Fruit fly (Drosophila melanogaster) whole organism, larva: ENCODE results near the gene disco-r.

Experiments
- noc ChIP-seq: fragments of 200-800 bp; sonication (Bioruptor generic); optimal IDR thresholded peaks from 3 replicates; lab custom pipeline; 2019; ENCODE audit warnings: missing biosample characterization, mild to moderate bottlenecking, missing genetic modification characterization, moderate library complexity

Gene disco-r

dm6 chrX:16104056-16104737, 44.6 kb downstream of the disco-r start:
- TF ChIP-seq noc (tag; lab: Kevin White, UChicago) = no peak

DNA sequence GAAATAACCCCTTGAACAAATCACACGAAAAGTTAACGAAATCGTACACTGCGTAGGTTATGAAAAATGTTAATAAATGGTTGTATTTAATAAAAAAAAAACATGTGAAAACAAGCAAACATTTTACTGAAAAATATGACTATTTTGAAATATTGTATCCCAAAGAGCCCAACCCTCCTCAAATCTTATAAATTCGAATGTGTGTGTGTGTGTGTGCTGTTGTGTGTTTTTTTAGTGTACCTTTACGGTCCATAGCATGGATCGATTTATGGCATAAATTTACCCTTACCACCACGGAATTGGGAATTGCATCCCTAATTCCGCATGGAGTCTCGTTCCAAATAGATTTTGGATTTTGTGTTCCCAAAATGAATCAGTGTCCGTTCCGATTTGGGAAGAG, 45.3 kb downstream of the disco-r start:
- no peak for TF ChIP-seq noc (tag; lab: Kevin White, UChicago)

DNA sequence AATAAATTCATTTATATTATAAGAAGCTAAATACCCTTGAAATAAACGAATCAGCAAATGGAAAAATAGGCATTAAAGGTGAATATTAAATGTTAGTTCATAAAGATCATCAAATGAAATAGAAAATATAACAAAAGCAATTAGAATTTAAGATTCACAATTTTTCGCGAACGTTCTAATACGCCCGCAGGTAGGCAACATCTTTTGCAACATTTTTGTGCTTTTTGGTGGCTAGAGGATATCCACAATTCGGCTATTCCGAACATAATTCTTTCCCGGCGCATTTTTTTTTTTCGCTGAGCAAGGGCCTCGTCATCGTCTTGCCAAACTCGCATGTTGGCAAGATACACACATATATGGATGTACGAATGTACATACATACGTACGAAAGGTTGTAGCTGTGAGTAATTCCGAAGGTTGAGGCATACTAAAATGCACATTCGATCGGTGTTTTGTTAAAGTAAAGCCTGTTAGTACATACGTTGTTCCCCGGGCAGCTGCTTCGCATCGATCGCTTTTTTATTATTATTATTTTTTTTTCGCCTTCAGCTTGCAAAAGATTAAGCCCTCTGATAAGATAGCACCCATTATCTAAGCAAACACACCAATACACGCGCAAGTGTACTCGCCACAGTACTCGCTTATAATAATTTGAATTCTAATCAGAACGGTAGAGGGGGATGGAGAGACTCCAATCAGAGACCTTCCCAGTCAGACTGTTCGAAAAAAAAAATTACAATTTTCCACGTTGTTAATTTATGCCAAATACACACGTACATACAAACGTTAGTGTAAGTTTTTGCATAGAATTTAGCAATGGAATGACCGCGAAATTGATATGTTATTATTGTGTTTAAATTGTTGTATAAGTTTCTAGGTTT, 46.2 kb downstream of the disco-r start:
- TF ChIP-seq noc (tag; lab: Kevin White, UChicago) = peak; percentile 84

dm6 chrX:16100726-16101351, 47.9 kb downstream of the disco-r start:
- no peak for TF ChIP-seq noc (tag; lab: Kevin White, UChicago)

- TF ChIP-seq noc (tag; lab: Kevin White, UChicago) = no peak
These were observed 52.3 kb downstream of the disco-r start for dm6 chrX:16096488-16096887.

DNA sequence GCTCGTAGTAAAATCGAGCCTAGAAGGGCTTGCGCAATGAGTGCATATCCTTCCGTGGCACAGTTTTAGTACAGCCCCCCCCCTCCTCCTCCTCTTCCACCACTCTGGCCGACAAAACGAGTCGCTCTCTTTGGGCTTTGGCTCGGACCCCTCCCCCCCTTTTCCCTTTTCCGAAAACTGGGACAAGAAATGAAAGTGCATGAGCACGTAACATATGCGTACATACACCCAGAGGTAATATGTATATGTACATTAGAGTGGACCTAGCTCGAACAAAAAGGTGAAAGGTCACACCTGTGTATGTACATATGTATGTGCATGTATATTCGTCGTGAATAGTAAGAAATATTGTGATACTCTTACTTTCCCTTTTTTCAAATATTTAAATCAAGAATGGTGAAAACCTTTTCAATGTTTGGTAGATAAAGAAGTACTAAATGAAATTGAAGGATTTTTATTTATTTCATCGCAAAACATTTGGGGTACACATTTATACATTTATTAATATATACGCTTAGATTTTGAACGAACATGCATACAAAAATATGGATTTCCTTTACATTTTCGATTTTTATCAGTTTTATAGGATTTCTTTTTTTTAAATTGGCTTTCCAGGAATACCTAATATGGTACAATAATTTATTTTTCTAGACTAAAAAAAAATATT, 56.0 kb downstream of the disco-r start:
- TF ChIP-seq noc (tag; lab: Kevin White, UChicago) = no peak

dm6 chrX:16091431-16091990, 57.3 kb downstream of the disco-r start, which contains the start of gene Tob:
TSS of gene Tob (minus strand) at chrX:16091495.
- TF ChIP-seq noc (tag; lab: Kevin White, UChicago) = peak; percentile 22

DNA sequence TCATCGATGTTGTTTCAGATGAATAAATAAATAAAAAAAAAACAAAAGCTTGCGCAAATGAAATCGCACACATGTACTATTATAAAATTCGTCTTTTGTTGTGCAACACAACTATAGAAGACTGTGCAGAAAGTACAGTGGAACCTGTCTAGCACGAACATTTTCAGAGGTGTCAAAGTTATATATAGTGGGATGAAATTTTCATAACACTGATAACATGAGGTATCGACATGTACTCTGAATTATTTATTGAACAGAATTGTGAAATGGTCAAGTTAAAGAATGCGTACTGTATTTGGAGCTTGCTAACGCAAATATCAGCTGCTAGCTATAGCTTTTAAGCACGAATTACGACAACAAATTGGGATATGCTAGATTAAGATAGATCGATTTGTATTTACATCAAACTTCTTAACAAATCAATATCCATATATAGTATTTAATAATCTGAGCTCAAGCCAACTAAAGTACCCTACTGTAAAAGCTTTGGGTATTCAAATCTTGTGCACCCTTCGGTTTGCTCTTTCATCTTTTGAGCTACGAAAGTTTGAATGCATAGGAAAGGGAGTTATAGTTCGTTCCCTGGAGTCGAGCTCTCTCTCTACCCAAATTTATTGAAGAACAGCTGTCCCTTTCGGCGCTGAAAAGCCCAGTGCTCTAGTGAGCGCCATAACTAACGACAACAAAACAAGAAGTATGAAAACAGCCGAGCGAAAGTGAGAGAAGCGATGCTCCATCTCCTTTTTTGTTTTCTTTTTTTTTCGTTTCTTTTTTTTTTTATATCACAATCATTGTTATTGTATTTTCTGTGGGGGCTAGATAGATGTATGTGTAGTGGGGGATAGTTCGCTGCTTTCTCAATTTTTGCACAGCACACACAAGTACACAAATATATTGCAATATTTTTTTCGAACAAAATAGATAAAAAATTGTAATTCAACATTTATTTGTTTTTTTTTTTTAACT, 58.3 kb downstream of the disco-r start:
- TF ChIP-seq noc (tag; lab: Kevin White, UChicago) = peak; percentile 96

DNA sequence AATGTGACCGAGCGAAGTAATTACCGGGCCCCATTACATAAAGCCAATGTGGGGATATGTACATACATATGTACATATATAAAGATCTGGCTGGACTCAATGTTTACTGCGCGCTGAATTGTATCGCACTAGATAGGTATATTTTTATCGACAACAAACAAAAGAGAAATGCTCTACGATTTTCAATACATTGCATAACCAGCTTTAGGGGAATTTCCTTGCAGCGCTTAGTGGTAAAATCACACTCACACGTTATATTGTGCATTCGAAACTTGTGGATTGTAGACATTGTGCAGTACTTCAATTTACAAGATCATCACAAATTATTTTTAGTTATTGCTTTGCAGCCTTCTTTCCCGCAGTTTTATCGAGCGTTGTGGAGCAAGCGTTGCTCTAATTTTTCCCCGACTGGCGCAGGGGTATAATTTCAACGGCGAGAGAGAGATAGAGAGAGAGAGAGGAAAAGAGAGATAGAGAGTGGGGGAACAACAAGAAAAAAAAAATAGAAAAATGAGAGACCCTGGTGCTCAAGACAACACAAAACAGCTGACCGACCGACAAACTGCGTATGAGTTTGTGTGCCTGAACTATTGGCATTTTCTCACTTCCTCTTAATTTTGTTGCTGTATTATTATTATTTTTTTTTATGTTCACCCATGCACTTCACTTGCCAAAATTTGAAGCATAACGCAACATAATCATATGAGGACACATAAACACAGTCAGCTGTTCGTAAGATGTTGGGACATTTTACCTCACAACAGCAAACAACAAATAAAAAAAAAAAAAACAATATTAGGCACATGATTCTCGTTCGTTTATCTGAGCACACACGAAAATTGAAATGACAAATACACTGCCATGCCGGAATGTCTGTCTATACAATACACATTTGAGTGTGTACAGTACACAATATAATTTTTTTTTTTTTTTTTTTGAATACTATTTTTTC, 59.5 kb downstream of the disco-r start:
- TF ChIP-seq noc (tag; lab: Kevin White, UChicago) = no peak

DNA sequence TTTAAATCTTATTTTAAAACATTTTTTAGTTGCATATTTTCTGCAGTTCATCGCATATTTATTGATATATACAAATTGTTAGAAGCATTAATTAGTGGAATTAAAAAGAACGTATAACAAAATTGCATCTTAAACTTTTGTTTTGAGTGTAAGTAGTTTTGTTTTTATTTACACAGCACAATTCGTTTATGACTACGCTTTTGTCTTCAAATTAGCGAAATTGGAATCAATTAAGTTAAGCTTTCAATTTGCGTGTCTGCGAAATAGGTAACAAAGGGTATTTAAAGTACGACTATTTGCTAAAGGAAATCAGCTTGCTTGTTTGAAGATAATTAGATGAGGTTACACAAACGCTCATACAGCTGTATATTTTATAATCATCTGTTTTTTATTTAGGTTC, 60.5 kb downstream of the disco-r start:
- TF ChIP-seq noc (tag; lab: Kevin White, UChicago) = no peak

DNA sequence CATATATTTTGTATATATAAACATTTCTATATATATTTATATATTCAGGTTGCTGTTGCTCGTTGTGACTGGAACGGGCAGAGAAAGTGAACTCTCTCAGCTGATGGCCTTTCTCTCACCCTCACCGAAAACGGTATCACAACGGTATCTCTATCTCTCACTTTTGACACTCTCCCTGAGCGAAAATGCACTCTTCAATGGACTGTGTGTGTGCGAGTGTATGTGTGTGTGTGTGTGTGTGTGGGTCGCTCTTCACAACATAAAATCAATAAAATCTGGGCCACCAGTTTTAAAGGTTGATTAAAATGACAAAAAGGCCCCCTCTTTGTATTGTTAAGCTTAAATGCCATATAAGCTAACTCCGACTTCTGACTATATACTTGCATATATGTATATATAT, 61.3 kb downstream of the disco-r start:
- TF ChIP-seq noc (tag; lab: Kevin White, UChicago) = no peak

- TF ChIP-seq noc (tag; lab: Kevin White, UChicago) = no peak
These were observed 62.7 kb downstream of the disco-r start for dm6 chrX:16085865-16086592.
